Worm (Caenorhabditis elegans) whole organism, young adult: ENCODE data around the gene rft-1.

Source experiments
- bed-2 ChIP-seq: fragments of 200-800 bp; sonication (Bioruptor generic); IDR thresholded peaks from 2 replicates; pipeline ENCODE4 v1.3.6; 2022; ENCODE audit warnings: missing genetic modification reagents, missing genetic modification characterization, missing compliant biosample characterization

The rft-1 gene

DNA sequence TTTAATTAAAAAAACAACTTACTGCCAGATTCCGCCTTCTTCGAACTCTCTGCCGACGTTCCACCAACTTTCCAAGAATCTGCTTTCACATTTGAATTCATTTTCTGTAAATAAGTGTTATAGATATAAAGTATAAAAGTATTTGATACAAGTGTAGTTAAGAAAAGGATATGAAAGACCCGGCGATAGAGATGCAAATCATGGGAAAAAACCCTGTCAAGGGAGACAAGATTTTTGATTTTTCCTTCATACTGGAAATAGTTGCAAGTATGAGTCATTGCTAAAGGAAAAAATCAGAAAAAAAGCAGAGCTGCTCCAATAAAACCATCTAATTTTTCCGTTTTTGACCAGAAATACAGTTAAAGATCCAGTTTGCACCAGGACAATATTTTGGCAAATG is 46.8 kb downstream of the rft-1 start, which contains the start of gene F13A2.3:
Gene F13A2.3 (minus strand): TSS at position 101 of the 400 bp plus-strand sequence.
- TF ChIP-seq bed-2 (GFP tag; lab: Robert Waterston, UW) = no peak
